Fruit fly (Drosophila melanogaster) whole organism, embryonic: Measurements from ENCODE around the gene CG7381.

Source experiments
- Aef1 ChIP-seq: fragments of 200-800 bp; sonication (Bioruptor generic); IDR thresholded peaks from 3 replicates; pipeline ENCODE4 v1.3.6; 2022; ENCODE audit warnings: missing biosample characterization, missing genetic modification characterization
- BEAF-32 ChIP-seq: fragments of 200-800 bp; sonication (Bioruptor generic); optimal IDR thresholded peaks from 3 replicates; lab custom pipeline; 2017; ENCODE audit warnings: missing biosample characterization, missing genetic modification characterization, mild to moderate bottlenecking, moderate library complexity, missing genetic modification reagents
- CG10147 ChIP-seq: fragments of 200-800 bp; sonication (Bioruptor generic); optimal IDR thresholded peaks from 2 replicates; lab custom pipeline; 2019; ENCODE audit warnings: missing biosample characterization, mild to moderate bottlenecking, missing genetic modification characterization, moderate library complexity
- CG13287 ChIP-seq: fragments of 200-800 bp; sonication (Bioruptor generic); IDR thresholded peaks from 2 replicates; pipeline ENCODE4 v1.3.6; 2022; ENCODE audit warnings: missing biosample characterization, missing genetic modification characterization; ENCODE audit not compliant: partially characterized antibody
- CG1529 ChIP-seq: fragments of 200-800 bp; sonication (Bioruptor generic); optimal IDR thresholded peaks from 3 replicates; lab custom pipeline; 2018; ENCODE audit warnings: missing biosample characterization, missing genetic modification characterization
- CG1647 ChIP-seq: fragments of 200-800 bp; sonication (Bioruptor generic); optimal IDR thresholded peaks from 3 replicates; lab custom pipeline; 2016; ENCODE audit warnings: missing biosample characterization, missing genetic modification characterization
- CG16813 ChIP-seq: fragments of 200-800 bp; sonication (Bioruptor generic); IDR thresholded peaks from 3 replicates; pipeline ENCODE4 v1.3.6; 2022; ENCODE audit warnings: missing biosample characterization, missing genetic modification characterization; ENCODE audit not compliant: partially characterized antibody
- CG34224 ChIP-seq: fragments of 200-800 bp; sonication (Bioruptor generic); IDR thresholded peaks from 3 replicates; pipeline ENCODE4 v1.3.6; 2022; ENCODE audit warnings: missing biosample characterization, missing genetic modification characterization; ENCODE audit not compliant: partially characterized antibody
- CG34422 ChIP-seq: fragments of 200-800 bp; sonication (Bioruptor generic); IDR thresholded peaks from 3 replicates; pipeline ENCODE4 v1.3.6; 2022; ENCODE audit warnings: missing biosample characterization, missing genetic modification characterization
- CG3995 ChIP-seq: fragments of 200-800 bp; sonication (Bioruptor generic); optimal IDR thresholded peaks from 3 replicates; lab custom pipeline; 2016; ENCODE audit warnings: missing biosample characterization, missing genetic modification characterization
- CG4707 ChIP-seq: fragments of 200-800 bp; sonication (Bioruptor generic); optimal IDR thresholded peaks from 2 replicates; lab custom pipeline; 2018; ENCODE audit warnings: missing biosample characterization, mild to moderate bottlenecking, missing genetic modification characterization, moderate library complexity
- CG7786 ChIP-seq: fragments of 200-800 bp; sonication (Bioruptor generic); optimal IDR thresholded peaks from 2 replicates; lab custom pipeline; 2016; ENCODE audit warnings: missing biosample characterization, missing genetic modification characterization
- CG8290 ChIP-seq, 3 experiments: fragments of 200-800 bp; sonication (Bioruptor generic); optimal IDR thresholded peaks; 2 replicates each; lab custom pipeline; 2016 to 2019; ENCODE audit warnings: missing biosample characterization in 3 of 3, missing genetic modification characterization in 3 of 3, mild to moderate bottlenecking in 2 of 3, moderate library complexity in 1 of 3
- CG8388 ChIP-seq: fragments of 200-800 bp; sonication (Bioruptor generic); optimal IDR thresholded peaks from 2 replicates; lab custom pipeline; 2019; ENCODE audit warnings: missing biosample characterization, mild to moderate bottlenecking, missing genetic modification characterization, moderate library complexity
- CG8765 ChIP-seq: fragments of 200-800 bp; sonication (Bioruptor generic); IDR thresholded peaks from 2 replicates; pipeline ENCODE4 v1.3.6; 2022; ENCODE audit warnings: missing biosample characterization, missing genetic modification characterization
- CG8924 ChIP-seq: fragments of 200-800 bp; optimal IDR thresholded peaks from 3 replicates; lab custom pipeline; 2019; ENCODE audit warnings: missing biosample characterization, mild to moderate bottlenecking, missing genetic modification characterization, moderate library complexity
- CG9609 ChIP-seq: fragments of 200-800 bp; sonication (Bioruptor generic); optimal IDR thresholded peaks from 3 replicates; lab custom pipeline; 2016; ENCODE audit warnings: missing biosample characterization, missing genetic modification characterization
- CG9817 ChIP-seq: fragments of 200-800 bp; sonication (Bioruptor generic); optimal IDR thresholded peaks from 2 replicates; lab custom pipeline; 2018; ENCODE audit warnings: missing biosample characterization, mild to moderate bottlenecking, missing genetic modification characterization, moderate library complexity
- CoRest ChIP-seq: fragments of 200-800 bp; sonication (Bioruptor generic); optimal IDR thresholded peaks from 3 replicates; lab custom pipeline; 2018; ENCODE audit warnings: missing biosample characterization, mild to moderate bottlenecking, missing genetic modification characterization, moderate library complexity
- Dll ChIP-seq: fragments of 200-800 bp; sonication (Bioruptor generic); IDR thresholded peaks from 4 replicates; pipeline ENCODE4 v1.3.6; 2022; ENCODE audit warnings: missing biosample characterization, missing genetic modification characterization; ENCODE audit not compliant: partially characterized antibody
- Hsf ChIP-seq: fragments of 200-800 bp; sonication (Bioruptor generic); optimal IDR thresholded peaks from 3 replicates; lab custom pipeline; 2016; ENCODE audit warnings: missing biosample characterization, missing genetic modification characterization
- MESR4 ChIP-seq: fragments of 200-800 bp; sonication (Bioruptor generic); optimal IDR thresholded peaks from 2 replicates; lab custom pipeline; 2018; ENCODE audit warnings: missing biosample characterization, mild to moderate bottlenecking, missing genetic modification characterization, moderate library complexity
- Med ChIP-seq: fragments of 200-800 bp; sonication (Bioruptor generic); peaks from one replicate; lab custom pipeline; 2016; ENCODE audit warnings: missing biosample characterization, missing genetic modification characterization, mild to moderate bottlenecking, inconsistent platforms, moderate library complexity
- Mrtf ChIP-seq: fragments of 200-800 bp; sonication (Bioruptor generic); IDR thresholded peaks from 3 replicates; pipeline ENCODE4 v1.3.6; 2022; ENCODE audit warnings: missing biosample characterization, missing genetic modification characterization
- NK7.1 ChIP-seq: fragments of 200-800 bp; sonication (Bioruptor generic); optimal IDR thresholded peaks from 3 replicates; lab custom pipeline; 2016; ENCODE audit warnings: missing biosample characterization, missing genetic modification characterization
- NfI ChIP-seq: fragments of 200-800 bp; sonication (Bioruptor generic); optimal IDR thresholded peaks from 3 replicates; lab custom pipeline; 2018; ENCODE audit warnings: missing biosample characterization, mild to moderate bottlenecking, missing genetic modification characterization, moderate library complexity
- Scr ChIP-seq: fragments of 200-800 bp; sonication (Bioruptor generic); IDR thresholded peaks from 2 replicates; pipeline ENCODE4 v1.3.6; 2022; ENCODE audit warnings: missing biosample characterization, missing genetic modification characterization; ENCODE audit not compliant: partially characterized antibody
- Side ChIP-seq: fragments of 200-800 bp; sonication (Bioruptor generic); optimal IDR thresholded peaks from 2 replicates; lab custom pipeline; 2016; ENCODE audit warnings: missing biosample characterization, missing genetic modification characterization
- Stat92E ChIP-seq, 3 experiments: fragments of >200 bp in 2 of 3; fragments of 200-800 bp in 1 of 3; sonication (Bioruptor generic) in 1 of 3; optimal IDR thresholded peaks; 2 replicates each; lab custom pipeline; 2017 to 2019; ENCODE audit warnings: missing biosample characterization in 3 of 3, missing genetic modification characterization in 3 of 3, mild to moderate bottlenecking in 1 of 3, moderate library complexity in 1 of 3
- ac ChIP-seq: fragments of 200-800 bp; sonication (Bioruptor generic); optimal IDR thresholded peaks from 3 replicates; lab custom pipeline; 2017; ENCODE audit warnings: missing biosample characterization, mild to moderate bottlenecking, missing genetic modification characterization
- chif ChIP-seq, 2 experiments: fragments of 200-800 bp; sonication (Bioruptor generic); optimal IDR thresholded peaks; 3 replicates each; lab custom pipeline; 2016; ENCODE audit warnings: missing biosample characterization in 2 of 2, missing genetic modification characterization in 2 of 2
- ci ChIP-seq: fragments of 200-800 bp; sonication (Bioruptor generic); IDR thresholded peaks from 3 replicates; pipeline ENCODE4 v1.3.6; 2022; ENCODE audit warnings: missing biosample characterization, missing genetic modification characterization
- gcm ChIP-seq: fragments of 200-800 bp; sonication (Bioruptor generic); optimal IDR thresholded peaks from 2 replicates; lab custom pipeline; 2019; ENCODE audit warnings: missing biosample characterization, mild to moderate bottlenecking, missing genetic modification characterization, moderate library complexity
- luna ChIP-seq: fragments of 200-800 bp; sonication (Bioruptor generic); optimal IDR thresholded peaks from 2 replicates; lab custom pipeline; 2016; ENCODE audit warnings: missing biosample characterization, missing genetic modification characterization
- nerfin-1 ChIP-seq: fragments of 200-800 bp; sonication (Bioruptor generic); optimal IDR thresholded peaks from 3 replicates; lab custom pipeline; 2019; ENCODE audit warnings: missing biosample characterization, mild to moderate bottlenecking, missing genetic modification characterization, moderate library complexity
- org-1 ChIP-seq: fragments of 200-800 bp; sonication (Bioruptor generic); optimal IDR thresholded peaks from 2 replicates; lab custom pipeline; 2017; ENCODE audit warnings: missing biosample characterization, missing genetic modification characterization
- phol ChIP-seq: fragments of 200-800 bp; sonication (Bioruptor generic); optimal IDR thresholded peaks from 3 replicates; lab custom pipeline; 2018; ENCODE audit warnings: missing biosample characterization, mild to moderate bottlenecking, missing genetic modification characterization, moderate library complexity
- row ChIP-seq: fragments of 200-800 bp; sonication (Bioruptor generic); IDR thresholded peaks from 3 replicates; pipeline ENCODE4 v1.3.6; 2022; ENCODE audit warnings: missing biosample characterization, missing genetic modification characterization
- schlank ChIP-seq: fragments of 200-800 bp; sonication (Bioruptor generic); optimal IDR thresholded peaks from 2 replicates; lab custom pipeline; 2018; ENCODE audit warnings: missing biosample characterization, mild to moderate bottlenecking, missing genetic modification characterization
- slp2 ChIP-seq: fragments of 200-800 bp; sonication (Bioruptor generic); optimal IDR thresholded peaks from 2 replicates; lab custom pipeline; 2016; ENCODE audit warnings: missing biosample characterization, missing genetic modification characterization
- sob ChIP-seq: fragments of 200-800 bp; sonication (Bioruptor generic); IDR thresholded peaks from 2 replicates; pipeline ENCODE4 v1.3.6; 2022; ENCODE audit warnings: missing biosample characterization, missing genetic modification characterization
- ssp ChIP-seq: fragments of 200-800 bp; sonication (Bioruptor generic); IDR thresholded peaks from 2 replicates; pipeline ENCODE4 v1.3.6; 2022; ENCODE audit warnings: missing biosample characterization, missing genetic modification characterization
- tna ChIP-seq: fragments of 200-800 bp; sonication (Bioruptor generic); IDR thresholded peaks from 2 replicates; pipeline ENCODE4 v1.3.6; 2022; ENCODE audit warnings: missing biosample characterization, missing genetic modification characterization; ENCODE audit not compliant: partially characterized antibody
- trh ChIP-seq: fragments of 200-800 bp; sonication (Bioruptor generic); optimal IDR thresholded peaks from 2 replicates; lab custom pipeline; 2016; ENCODE audit warnings: missing biosample characterization, missing genetic modification characterization
- usp ChIP-seq: fragments of >200 bp; optimal IDR thresholded peaks from 2 replicates; lab custom pipeline; 2017; ENCODE audit warnings: missing biosample characterization, missing genetic modification characterization
- vnd ChIP-seq: fragments of 200-800 bp; sonication (Bioruptor generic); IDR thresholded peaks from 3 replicates; pipeline ENCODE4 v1.3.6; 2022; ENCODE audit warnings: missing biosample characterization, missing genetic modification characterization; ENCODE audit not compliant: partially characterized antibody
- wor ChIP-seq: fragments of 200-800 bp; sonication (Bioruptor generic); IDR thresholded peaks from 2 replicates; pipeline ENCODE4 v1.3.6; 2022; ENCODE audit warnings: missing biosample characterization, missing genetic modification characterization
- z ChIP-seq: fragments of 200-800 bp; sonication (Bioruptor generic); IDR thresholded peaks from 3 replicates; pipeline ENCODE4 v1.3.6; 2022; ENCODE audit warnings: missing biosample characterization, missing genetic modification characterization

CG7381 gene

dm6 chr3R:12985828-12986530, 8.7 kb upstream of the CG7381 start, which contains the start of gene CG31342 (continued):
- TF ChIP-seq vnd (GFP tag; lab: Robert Waterston, UW) (peak; percentile 45), ssp (GFP tag; lab: Robert Waterston, UW) (peak; percentile 66), z (GFP tag; lab: Robert Waterston, UW) (no peak), CG4707 (GFP tag; lab: Kevin White, UChicago) (no peak), CG8388 (GFP tag; lab: Kevin White, UChicago) (peak; percentile 53), CG8765 (GFP tag; lab: Robert Waterston, UW) (no peak), usp (GFP tag; lab: Kevin White, UChicago) (no peak), Scr (GFP tag; lab: Robert Waterston, UW) (peak; percentile 73), CG3995 (GFP tag; lab: Kevin White, UChicago) (peak; percentile 71), sob (GFP tag; lab: Robert Waterston, UW) (peak; percentile 14; the same call in 1 of the 2 replicates), row (peak; percentile 77), MESR4 (GFP tag; lab: Kevin White, UChicago) (peak; percentile 96), luna (GFP tag; lab: Kevin White, UChicago) (no peak), Dll (peak; percentile 78), Hsf (no peak), CG9609 (GFP tag; lab: Kevin White, UChicago) (no peak), Side (no peak), Stat92E (GFP tag; optimal IDR thresholded peaks at IDR 0.05; lab: Kevin White, UChicago) (peak in 1 of 3 experiments; percentile 86), trh (GFP tag; lab: Kevin White, UChicago) (no peak), CG10147 (no peak), CG8290 (GFP tag; optimal IDR thresholded peaks at IDR 0.05; lab: Kevin White, UChicago) (no peak), CG8290 (tag; optimal IDR thresholded peaks at IDR 0.05; lab: Kevin White, UChicago) (no peak), CG8924 (tag; lab: Kevin White, UChicago) (peak; percentile 59), CG9817 (tag; lab: Kevin White, UChicago) (peak; percentile 28), org-1 (no peak), wor (GFP tag; lab: Robert Waterston, UW) (no peak), slp2 (GFP tag; lab: Kevin White, UChicago) (no peak), CG34224 (peak; percentile 72), NK7.1 (GFP tag; lab: Kevin White, UChicago) (no peak), ac (GFP tag; lab: Kevin White, UChicago) (no peak), gcm (GFP tag; lab: Kevin White, UChicago) (no peak), Mrtf (GFP tag; lab: Robert Waterston, UW) (no peak), CoRest (tag; lab: Kevin White, UChicago) (peak; percentile 62), phol (tag; lab: Kevin White, UChicago) (peak; percentile 99), CG1529 (no peak), chif (GFP tag; optimal IDR thresholded peaks at IDR 0.05; lab: Kevin White, UChicago) (peak in 1 of 2 experiments; percentile 23), nerfin-1 (peak; percentile 98), CG34422 (GFP tag; lab: Robert Waterston, UW) (no peak), CG7786 (GFP tag; lab: Kevin White, UChicago) (no peak), Aef1 (GFP tag; lab: Robert Waterston, UW) (no peak), BEAF-32 (GFP tag; lab: Kevin White, UChicago) (peak; percentile 76), Med (GFP tag; lab: Kevin White, UChicago) (peak; percentile 85), schlank (tag; lab: Kevin White, UChicago) (no peak), CG1647 (GFP tag; lab: Kevin White, UChicago) (no peak), tna (peak; percentile 29; the same call in 1 of the 2 replicates), NfI (GFP tag; lab: Kevin White, UChicago) (peak; percentile 19), ci (peak; percentile 25; the same call in 1 of the 3 replicates), CG13287 (GFP tag; lab: Robert Waterston, UW) (peak; percentile 76), CG16813 (GFP tag; lab: Robert Waterston, UW) (peak; percentile 58)
